Worm (Caenorhabditis elegans): ENCODE measurements around the gene nhr-225.

nhr-225 gene

DNA sequence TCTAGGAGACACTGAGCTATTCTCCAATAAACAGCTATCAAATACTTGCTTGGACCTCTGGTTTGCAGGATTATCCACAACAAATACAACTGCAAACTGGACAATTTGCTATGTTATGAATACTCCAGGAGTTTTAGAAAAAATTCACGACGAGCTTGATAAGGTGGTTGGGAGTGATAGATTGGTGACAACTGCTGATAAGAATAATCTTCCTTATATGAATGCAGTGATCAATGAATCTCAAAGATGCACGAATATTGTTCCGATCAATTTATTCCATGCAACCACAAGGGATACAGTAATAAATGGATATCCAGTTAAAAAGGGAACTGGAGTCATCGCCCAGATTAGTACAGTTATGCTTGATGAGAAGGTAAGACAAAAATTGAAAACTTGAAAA, 38.5 kb downstream of the nhr-225 start:
- TF ChIP-seq T22C8.4 (GFP tag; IDR thresholded peaks at IDR 0.05) (no peak), med-1 (GFP tag; optimal IDR thresholded peaks at IDR 0.05; ENCODE audit: insufficient read depth) (no peak), flt-1 (GFP tag; IDR thresholded peaks at IDR 0.05) (no peak), ztf-23 (GFP tag; IDR thresholded peaks at IDR 0.05) (no peak), ref-1 (GFP tag; conservative IDR thresholded peaks at IDR 0.05) (no peak), ztf-29 (GFP tag; IDR thresholded peaks at IDR 0.05) (no peak)

DNA sequence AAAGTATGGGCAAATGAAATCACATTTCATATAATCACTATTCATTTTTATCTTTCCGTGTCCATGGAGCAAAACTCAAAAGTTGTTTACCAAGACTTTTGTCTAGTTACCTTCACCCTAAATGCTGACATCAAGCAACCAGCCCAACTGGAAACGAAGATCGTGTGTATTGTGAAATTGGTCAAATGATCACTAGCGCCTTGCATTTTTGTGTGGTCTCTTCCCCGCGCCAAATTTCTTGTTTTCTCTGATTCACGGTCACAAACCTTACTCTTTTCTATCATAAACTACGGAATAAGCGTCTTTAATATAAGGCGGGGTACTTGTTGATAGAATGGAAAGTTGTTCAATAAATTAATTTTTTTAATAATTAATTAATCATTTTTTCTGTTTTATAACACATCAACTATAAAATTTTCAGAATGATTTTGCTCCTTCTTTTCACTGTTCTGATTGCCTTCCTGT, 40.1 kb downstream of the nhr-225 start, which contains the start of gene cyp-33C7:
cyp-33C7 (plus strand) TSS at position 415 of the 465 bp plus-strand sequence.
- no peak for TF ChIP-seq klf-2 (GFP tag; conservative IDR thresholded peaks at IDR 0.05)
- no peak for TF ChIP-seq cog-1 (tag; optimal IDR thresholded peaks at IDR 0.05)
- no peak for TF ChIP-seq med-1 (GFP tag; optimal IDR thresholded peaks at IDR 0.05; ENCODE audit: insufficient read depth)
- TF ChIP-seq ztf-23 (GFP tag; IDR thresholded peaks at IDR 0.05), result no peak
- TF ChIP-seq ztf-29 (GFP tag; IDR thresholded peaks at IDR 0.05), result no peak
- no peak for TF ChIP-seq T22C8.4 (GFP tag; IDR thresholded peaks at IDR 0.05)
- TF ChIP-seq tab-1 (GFP tag; IDR thresholded peaks at IDR 0.05), result no peak
- no peak for TF ChIP-seq ref-1 (GFP tag; conservative IDR thresholded peaks at IDR 0.05)
- no peak for TF ChIP-seq flt-1 (GFP tag; IDR thresholded peaks at IDR 0.05)

DNA sequence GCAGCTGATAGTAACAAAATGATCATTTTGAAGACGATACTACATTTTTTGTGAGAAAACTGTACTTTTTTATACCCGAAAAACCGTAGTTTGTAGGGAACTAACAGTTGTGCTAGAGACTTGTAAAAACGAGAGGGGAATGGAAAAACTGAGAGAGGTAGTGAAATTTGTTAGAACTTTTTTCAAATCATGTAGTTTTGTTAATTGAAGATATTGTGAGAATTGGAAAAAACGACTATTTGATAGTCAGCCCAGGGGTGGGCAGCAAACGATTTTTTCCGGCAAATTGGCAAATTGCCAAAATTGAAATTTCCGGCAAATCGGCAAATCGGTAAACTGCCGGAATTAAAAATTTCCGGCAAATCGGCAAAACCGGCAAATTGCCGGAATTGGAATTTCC, 41.0 kb downstream of the nhr-225 start, which contains the start of gene cyp-33C6:
cyp-33C6 (minus strand) TSS at position 101 of the 400 bp plus-strand sequence.
- TF ChIP-seq ref-1 (GFP tag; conservative IDR thresholded peaks at IDR 0.05) (no peak), T22C8.4 (GFP tag; IDR thresholded peaks at IDR 0.05) (no peak), klf-2 (GFP tag; conservative IDR thresholded peaks at IDR 0.05) (no peak), med-1 (GFP tag; optimal IDR thresholded peaks at IDR 0.05; ENCODE audit: insufficient read depth) (no peak), ztf-29 (GFP tag; IDR thresholded peaks at IDR 0.05) (no peak), tab-1 (GFP tag; IDR thresholded peaks at IDR 0.05) (no peak), cog-1 (tag; optimal IDR thresholded peaks at IDR 0.05) (no peak), flt-1 (GFP tag; IDR thresholded peaks at IDR 0.05) (no peak), ztf-23 (GFP tag; IDR thresholded peaks at IDR 0.05) (no peak)

DNA sequence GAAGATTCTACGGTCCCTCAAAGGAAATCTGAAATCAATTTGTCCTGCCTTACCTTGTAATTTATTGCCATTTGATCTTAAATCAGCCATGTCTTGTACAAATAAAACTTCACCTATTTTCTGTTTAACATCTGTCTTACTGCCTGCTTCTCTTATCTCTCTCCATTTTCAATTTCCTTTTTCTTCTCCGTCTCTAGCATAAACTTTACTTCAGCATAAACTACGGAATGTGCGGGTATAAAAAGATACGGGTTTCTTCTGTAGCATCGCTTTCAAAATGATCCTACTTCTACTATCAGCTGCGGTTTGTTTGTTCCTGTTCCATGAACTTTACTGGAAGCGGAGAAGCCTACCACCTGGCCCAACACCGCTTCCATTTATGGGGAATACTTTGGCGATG, 45.5 kb downstream of the nhr-225 start, which contains the start of gene cyp-33C5:
cyp-33C5 (plus strand) TSS at position 254 of the 400 bp plus-strand sequence.
- no peak for TF ChIP-seq cog-1 (tag; optimal IDR thresholded peaks at IDR 0.05)
- no peak for TF ChIP-seq med-1 (GFP tag; optimal IDR thresholded peaks at IDR 0.05; ENCODE audit: insufficient read depth)
- no peak for TF ChIP-seq ztf-29 (GFP tag; IDR thresholded peaks at IDR 0.05)
- no peak for TF ChIP-seq klf-2 (GFP tag; conservative IDR thresholded peaks at IDR 0.05)
- TF ChIP-seq ztf-23 (GFP tag; IDR thresholded peaks at IDR 0.05), result no peak
- TF ChIP-seq T22C8.4 (GFP tag; IDR thresholded peaks at IDR 0.05), result no peak
- no peak for TF ChIP-seq flt-1 (GFP tag; IDR thresholded peaks at IDR 0.05)
- TF ChIP-seq tab-1 (GFP tag; IDR thresholded peaks at IDR 0.05), result no peak
- no peak for TF ChIP-seq ref-1 (GFP tag; conservative IDR thresholded peaks at IDR 0.05)

DNA sequence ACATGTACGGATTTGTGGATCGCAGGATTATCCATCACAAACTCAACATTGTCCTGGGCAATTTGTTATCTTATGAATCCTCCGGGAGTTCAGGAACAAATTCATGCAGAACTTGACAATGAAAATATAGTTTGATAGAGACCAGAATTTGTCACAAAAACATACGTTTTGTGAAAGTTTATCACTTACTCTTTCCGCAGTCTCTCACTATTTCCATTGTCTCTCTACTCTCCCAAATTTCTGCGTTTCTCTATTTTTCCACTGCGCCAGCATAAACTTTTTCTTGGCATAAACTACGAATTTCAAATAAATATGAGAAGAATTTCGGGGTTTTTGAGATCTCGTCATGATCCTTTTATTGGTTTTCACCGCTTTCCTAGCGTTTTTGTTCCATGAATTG, 47.6 kb downstream of the nhr-225 start, which contains the start of gene cyp-33C3:
cyp-33C3 (plus strand) TSS at position 149 of the 400 bp plus-strand sequence.
- TF ChIP-seq T22C8.4 (GFP tag; IDR thresholded peaks at IDR 0.05) (no peak), cog-1 (tag; optimal IDR thresholded peaks at IDR 0.05) (no peak)

Measured in whole organism, midembryonic.